Fruit fly (Drosophila melanogaster) whole organism, embryonic: Measurements from ENCODE around the gene eIF4G2.

Source experiments
- Aef1 ChIP-seq: fragments of 200-800 bp; sonication (Bioruptor generic); IDR thresholded peaks from 3 replicates; pipeline ENCODE4 v1.3.6; 2022; ENCODE audit warnings: missing biosample characterization, missing genetic modification characterization
- Antp ChIP-seq: fragments of 200-800 bp; sonication (Bioruptor generic); optimal IDR thresholded peaks from 3 replicates; lab custom pipeline; 2016; ENCODE audit warnings: missing biosample characterization, missing genetic modification characterization
- B-H1 ChIP-seq: fragments of 200-800 bp; sonication (Bioruptor generic); IDR thresholded peaks from 3 replicates; pipeline ENCODE4 v1.3.6; 2022; ENCODE audit warnings: missing biosample characterization, missing genetic modification characterization
- Bgb ChIP-seq: fragments of 200-800 bp; sonication (Bioruptor generic); IDR thresholded peaks from 2 replicates; pipeline ENCODE4 v1.3.6; 2022; ENCODE audit warnings: missing biosample characterization, missing genetic modification characterization; ENCODE audit not compliant: partially characterized antibody
- CG10565 ChIP-seq: fragments of 200-800 bp; sonication (Bioruptor generic); optimal IDR thresholded peaks from 3 replicates; lab custom pipeline; 2016; ENCODE audit warnings: missing biosample characterization, mild to moderate bottlenecking, missing genetic modification characterization
- CG11456 ChIP-seq: fragments of 200-800 bp; sonication (Bioruptor generic); IDR thresholded peaks from 3 replicates; pipeline ENCODE4 v1.3.6; 2022; ENCODE audit warnings: missing biosample characterization, missing genetic modification characterization
- CG12219 ChIP-seq: fragments of 200-800 bp; sonication (Bioruptor generic); optimal IDR thresholded peaks from 3 replicates; lab custom pipeline; 2018; ENCODE audit warnings: missing biosample characterization, mild to moderate bottlenecking, missing genetic modification characterization
- CG12659 ChIP-seq: fragments of 200-800 bp; sonication (Bioruptor generic); optimal IDR thresholded peaks from 3 replicates; lab custom pipeline; 2017; ENCODE audit warnings: mild to moderate bottlenecking, missing biosample characterization, missing genetic modification reagents, missing genetic modification characterization
- CG15011 ChIP-seq: fragments of 200-800 bp; sonication (Bioruptor generic); optimal IDR thresholded peaks from 3 replicates; lab custom pipeline; 2018; ENCODE audit warnings: missing biosample characterization, mild to moderate bottlenecking, missing genetic modification characterization
- CG1647 ChIP-seq: fragments of 200-800 bp; sonication (Bioruptor generic); optimal IDR thresholded peaks from 3 replicates; lab custom pipeline; 2016; ENCODE audit warnings: missing biosample characterization, missing genetic modification characterization
- CG17612 ChIP-seq: fragments of 200-800 bp; sonication (Bioruptor generic); IDR thresholded peaks from 2 replicates; pipeline ENCODE4 v1.3.6; 2022; ENCODE audit warnings: missing biosample characterization, missing genetic modification characterization
- CG18619 ChIP-seq: fragments of 200-800 bp; sonication (Bioruptor generic); optimal IDR thresholded peaks from 3 replicates; lab custom pipeline; 2017; ENCODE audit warnings: missing biosample characterization, mild to moderate bottlenecking, missing genetic modification characterization
- CG31441 ChIP-seq: fragments of 200-800 bp; sonication (Bioruptor generic); IDR thresholded peaks from 2 replicates; pipeline ENCODE4 v1.3.6; 2022; ENCODE audit warnings: missing biosample characterization, missing genetic modification characterization
- CG3163 ChIP-seq: fragments of 200-800 bp; sonication (Bioruptor generic); optimal IDR thresholded peaks from 3 replicates; lab custom pipeline; 2016; ENCODE audit warnings: missing biosample characterization, missing genetic modification characterization
- CG32767 ChIP-seq: fragments of 200-800 bp; sonication (Bioruptor generic); IDR thresholded peaks from 2 replicates; pipeline ENCODE4 v1.3.6; 2022; ENCODE audit warnings: missing biosample characterization, missing genetic modification characterization
- CG42726 ChIP-seq: fragments of 200-800 bp; sonication (Bioruptor generic); IDR thresholded peaks from 2 replicates; pipeline ENCODE4 v1.3.6; 2022; ENCODE audit warnings: missing biosample characterization, missing genetic modification characterization; ENCODE audit not compliant: partially characterized antibody
- CG4282 ChIP-seq: fragments of 200-800 bp; sonication (Bioruptor generic); optimal IDR thresholded peaks from 2 replicates; lab custom pipeline; 2016; ENCODE audit warnings: missing biosample characterization, missing genetic modification characterization
- CG4360 ChIP-seq: fragments of 200-800 bp; sonication (Bioruptor generic); IDR thresholded peaks from 2 replicates; pipeline ENCODE4 v1.3.6; 2022; ENCODE audit warnings: missing biosample characterization, missing genetic modification characterization
- CG6689 ChIP-seq: fragments of 200-800 bp; sonication (Bioruptor generic); IDR thresholded peaks from 2 replicates; pipeline ENCODE4 v1.3.6; 2022; ENCODE audit warnings: missing biosample characterization, missing genetic modification characterization
- CG7271 ChIP-seq: fragments of 200-800 bp; sonication (Bioruptor generic); optimal IDR thresholded peaks from 2 replicates; lab custom pipeline; 2018; ENCODE audit warnings: missing biosample characterization, mild to moderate bottlenecking, missing genetic modification characterization, moderate library complexity
- CG7963 ChIP-seq: fragments of 200-800 bp; sonication (Bioruptor generic); IDR thresholded peaks from 3 replicates; pipeline ENCODE4 v1.3.6; 2022; ENCODE audit warnings: missing biosample characterization, missing genetic modification characterization; ENCODE audit not compliant: partially characterized antibody
- CG7987 ChIP-seq: fragments of 200-800 bp; sonication (Bioruptor generic); optimal IDR thresholded peaks from 2 replicates; lab custom pipeline; 2018; ENCODE audit warnings: missing biosample characterization, mild to moderate bottlenecking, missing genetic modification characterization, moderate library complexity
- CG8944 ChIP-seq: fragments of 200-800 bp; sonication (Bioruptor generic); optimal IDR thresholded peaks from 3 replicates; lab custom pipeline; 2016; ENCODE audit warnings: missing biosample characterization, missing genetic modification characterization
- CG9437 ChIP-seq: fragments of 200-800 bp; sonication (Bioruptor generic); optimal IDR thresholded peaks from 2 replicates; lab custom pipeline; 2018; ENCODE audit warnings: missing biosample characterization, mild to moderate bottlenecking, missing genetic modification characterization
- CG9609 ChIP-seq: fragments of 200-800 bp; sonication (Bioruptor generic); optimal IDR thresholded peaks from 3 replicates; lab custom pipeline; 2016; ENCODE audit warnings: missing biosample characterization, missing genetic modification characterization
- Deaf1 ChIP-seq: fragments of 200-800 bp; optimal IDR thresholded peaks from 3 replicates; lab custom pipeline; 2019; ENCODE audit warnings: missing biosample characterization, mild to moderate bottlenecking, missing genetic modification characterization, moderate library complexity
- Gug ChIP-seq: fragments of 200-800 bp; sonication (Bioruptor generic); IDR thresholded peaks from 4 replicates; pipeline ENCODE4 v1.3.6; 2022; ENCODE audit warnings: missing biosample characterization, missing genetic modification characterization
- Mrtf ChIP-seq: fragments of 200-800 bp; sonication (Bioruptor generic); IDR thresholded peaks from 3 replicates; pipeline ENCODE4 v1.3.6; 2022; ENCODE audit warnings: missing biosample characterization, missing genetic modification characterization
- Nf-YB ChIP-seq: fragments of 200-800 bp; sonication (Bioruptor generic); optimal IDR thresholded peaks from 3 replicates; lab custom pipeline; 2019; ENCODE audit warnings: missing biosample characterization, mild to moderate bottlenecking, missing genetic modification characterization, moderate library complexity
- Usf ChIP-seq: fragments of 200-800 bp; sonication (Bioruptor generic); optimal IDR thresholded peaks from 2 replicates; lab custom pipeline; 2017; ENCODE audit warnings: missing genotype, missing biosample characterization, missing genetic modification characterization
- aop ChIP-seq: fragments of 200-800 bp; sonication (Bioruptor generic); IDR thresholded peaks from 2 replicates; pipeline ENCODE4 v1.3.6; 2022; ENCODE audit warnings: missing biosample characterization, missing genetic modification characterization
- btn ChIP-seq: fragments of 200-800 bp; sonication (Bioruptor generic); optimal IDR thresholded peaks from 2 replicates; lab custom pipeline; 2016; ENCODE audit warnings: missing biosample characterization, missing genetic modification characterization
- crc ChIP-seq: fragments of 200-800 bp; sonication (Bioruptor generic); optimal IDR thresholded peaks from 2 replicates; lab custom pipeline; 2016; ENCODE audit warnings: missing biosample characterization, missing genetic modification characterization
- emc ChIP-seq: fragments of 200-800 bp; sonication (Bioruptor generic); optimal IDR thresholded peaks from 2 replicates; lab custom pipeline; 2016; ENCODE audit warnings: missing biosample characterization, missing genetic modification characterization
- fd102C ChIP-seq: fragments of 200-800 bp; sonication (Bioruptor generic); optimal IDR thresholded peaks from 2 replicates; lab custom pipeline; 2018; ENCODE audit warnings: missing biosample characterization, mild to moderate bottlenecking, missing genetic modification characterization, moderate library complexity
- gsb ChIP-seq: fragments of 200-800 bp; sonication (Bioruptor generic); IDR thresholded peaks from 2 replicates; pipeline ENCODE4 v1.3.6; 2022; ENCODE audit warnings: missing biosample characterization, missing genetic modification characterization
- jigr1 ChIP-seq: fragments of 200-800 bp; sonication (Bioruptor generic); IDR thresholded peaks from 3 replicates; pipeline ENCODE4 v1.3.6; 2022; ENCODE audit warnings: missing biosample characterization, missing genetic modification characterization
- klu ChIP-seq: fragments of 200-800 bp; sonication (Bioruptor generic); IDR thresholded peaks from 2 replicates; pipeline ENCODE4 v1.3.6; 2022; ENCODE audit warnings: missing biosample characterization, missing genetic modification characterization
- lilli ChIP-seq: fragments of 200-800 bp; sonication (Bioruptor generic); optimal IDR thresholded peaks from 3 replicates; lab custom pipeline; 2016; ENCODE audit warnings: missing biosample characterization, missing genetic modification characterization
- lmd ChIP-seq: fragments of 200-800 bp; sonication (Bioruptor generic); IDR thresholded peaks from 2 replicates; pipeline ENCODE4 v1.3.6; 2022; ENCODE audit warnings: missing biosample characterization, missing genetic modification characterization
- luna ChIP-seq: fragments of 200-800 bp; sonication (Bioruptor generic); optimal IDR thresholded peaks from 2 replicates; lab custom pipeline; 2016; ENCODE audit warnings: missing biosample characterization, missing genetic modification characterization
- onecut ChIP-seq: fragments of 200-800 bp; sonication (Bioruptor generic); IDR thresholded peaks from 2 replicates; pipeline ENCODE4 v1.3.6; 2022; ENCODE audit warnings: missing biosample characterization, missing genetic modification characterization
- pfk ChIP-seq: fragments of 200-800 bp; sonication (Bioruptor generic); optimal IDR thresholded peaks from 2 replicates; lab custom pipeline; 2018; ENCODE audit warnings: missing biosample characterization, mild to moderate bottlenecking, missing genetic modification characterization, moderate library complexity
- pum ChIP-seq: fragments of 200-800 bp; sonication (Bioruptor generic); optimal IDR thresholded peaks from 2 replicates; lab custom pipeline; 2016; ENCODE audit warnings: missing biosample characterization, missing genetic modification characterization
- seq ChIP-seq: fragments of 200-800 bp; sonication (Bioruptor generic); IDR thresholded peaks from 2 replicates; pipeline ENCODE4 v1.3.6; 2022; ENCODE audit warnings: missing biosample characterization, missing genetic modification characterization
- slbo ChIP-seq: fragments of 200-800 bp; sonication (Bioruptor generic); IDR thresholded peaks from 2 replicates; pipeline ENCODE4 v1.3.6; 2022; ENCODE audit warnings: missing biosample characterization, missing genetic modification characterization
- tap ChIP-seq: fragments of 200-800 bp; optimal IDR thresholded peaks from 3 replicates; lab custom pipeline; 2019; ENCODE audit warnings: missing biosample characterization, mild to moderate bottlenecking, missing genetic modification characterization, moderate library complexity
- tin ChIP-seq: fragments of 200-800 bp; sonication (Bioruptor generic); optimal IDR thresholded peaks from 3 replicates; lab custom pipeline; 2016; ENCODE audit warnings: missing biosample characterization, missing genetic modification characterization
- trem ChIP-seq: fragments of 200-800 bp; optimal IDR thresholded peaks from 3 replicates; lab custom pipeline; 2019; ENCODE audit warnings: missing biosample characterization, mild to moderate bottlenecking, missing genetic modification characterization, moderate library complexity
- tx ChIP-seq: fragments of 200-800 bp; sonication (Bioruptor generic); optimal IDR thresholded peaks from 2 replicates; lab custom pipeline; 2016; ENCODE audit warnings: missing biosample characterization, missing genetic modification characterization
- unpg ChIP-seq: fragments of 200-800 bp; sonication (Bioruptor generic); optimal IDR thresholded peaks from 3 replicates; lab custom pipeline; 2018; ENCODE audit warnings: missing biosample characterization, mild to moderate bottlenecking, missing genetic modification characterization, moderate library complexity

Gene eIF4G2

dm6 chr3R:23788406-23789021, 30.5 kb downstream of the eIF4G2 start (continued):
- TF ChIP-seq lmd (GFP tag; lab: Robert Waterston, UW): peak; percentile 15; the same call in 1 of the 2 replicates
- TF ChIP-seq CG32767 (GFP tag; lab: Robert Waterston, UW): no peak
- TF ChIP-seq CG8944 (GFP tag; lab: Kevin White, UChicago): no peak
- no peak for TF ChIP-seq jigr1
- TF ChIP-seq CG12219 (GFP tag; lab: Kevin White, UChicago): no peak
- no peak for TF ChIP-seq CG3163 (GFP tag; lab: Kevin White, UChicago)
- no peak for TF ChIP-seq CG42726
- no peak for TF ChIP-seq pfk (GFP tag; lab: Kevin White, UChicago)
- peak; percentile 14 for TF ChIP-seq lilli
- no peak for TF ChIP-seq tx (GFP tag; lab: Kevin White, UChicago)
- peak; percentile 32; the same call in 1 of the 2 replicates for TF ChIP-seq CG31441 (GFP tag; lab: Robert Waterston, UW)
- no peak for TF ChIP-seq CG7987 (GFP tag; lab: Kevin White, UChicago)
- no peak for TF ChIP-seq CG4360 (GFP tag; lab: Robert Waterston, UW)
- TF ChIP-seq fd102C: no peak
- TF ChIP-seq emc (GFP tag; lab: Kevin White, UChicago): no peak
- no peak for TF ChIP-seq CG18619 (GFP tag; lab: Kevin White, UChicago)
- TF ChIP-seq tap (tag; lab: Kevin White, UChicago): no peak
- TF ChIP-seq CG15011 (GFP tag; lab: Kevin White, UChicago): no peak
- no peak for TF ChIP-seq klu (GFP tag; lab: Robert Waterston, UW)
- TF ChIP-seq Gug (GFP tag; lab: Robert Waterston, UW): 0 out of 4 replicates have a peak, but pooled peaks have one; percentile 6
- TF ChIP-seq trem (tag; lab: Kevin White, UChicago): no peak
- TF ChIP-seq btn (GFP tag; lab: Kevin White, UChicago): no peak
- no peak for TF ChIP-seq CG11456 (GFP tag; lab: Robert Waterston, UW)
- no peak for TF ChIP-seq CG12659 (GFP tag; lab: Kevin White, UChicago)
- TF ChIP-seq tin: no peak
- TF ChIP-seq luna (GFP tag; lab: Kevin White, UChicago): no peak
- TF ChIP-seq Mrtf (GFP tag; lab: Robert Waterston, UW): no peak
- no peak for TF ChIP-seq gsb (GFP tag; lab: Robert Waterston, UW)
- 0 out of 2 replicates have a peak, but pooled peaks have one; percentile 6 for TF ChIP-seq CG17612 (GFP tag; lab: Robert Waterston, UW)
- TF ChIP-seq CG7963 (GFP tag; lab: Robert Waterston, UW): no peak
- TF ChIP-seq Bgb (GFP tag; lab: Robert Waterston, UW): no peak
- TF ChIP-seq CG6689 (GFP tag; lab: Robert Waterston, UW): peak; percentile 14; the same call in 1 of the 2 replicates
- TF ChIP-seq CG10565: no peak
- TF ChIP-seq Antp (GFP tag; lab: Kevin White, UChicago): no peak
- no peak for TF ChIP-seq Aef1 (GFP tag; lab: Robert Waterston, UW)
- TF ChIP-seq CG9437: no peak
- TF ChIP-seq Usf (GFP tag; lab: Kevin White, UChicago): no peak
- TF ChIP-seq Nf-YB (GFP tag; lab: Kevin White, UChicago): no peak
- TF ChIP-seq B-H1 (GFP tag; lab: Robert Waterston, UW): no peak
- no peak for TF ChIP-seq onecut (GFP tag; lab: Robert Waterston, UW)
- no peak for TF ChIP-seq aop
- no peak for TF ChIP-seq pum (GFP tag; lab: Kevin White, UChicago)
- no peak for TF ChIP-seq CG7271 (tag; lab: Kevin White, UChicago)
- peak; percentile 21 for TF ChIP-seq unpg (GFP tag; lab: Kevin White, UChicago)
- TF ChIP-seq Deaf1 (tag; lab: Kevin White, UChicago): no peak
- TF ChIP-seq crc: no peak
- TF ChIP-seq CG9609 (GFP tag; lab: Kevin White, UChicago): no peak
- TF ChIP-seq slbo (GFP tag; lab: Robert Waterston, UW): no peak
- TF ChIP-seq CG4282: no peak
- no peak for TF ChIP-seq seq
- no peak for TF ChIP-seq CG1647 (GFP tag; lab: Kevin White, UChicago)
